Fruit fly (Drosophila melanogaster): ENCODE measurements around the gene Tengl3.
A peak's percentile ranks its signal among the peaks of the same experiment; 100 is the strongest.

Gene Tengl3

DNA sequence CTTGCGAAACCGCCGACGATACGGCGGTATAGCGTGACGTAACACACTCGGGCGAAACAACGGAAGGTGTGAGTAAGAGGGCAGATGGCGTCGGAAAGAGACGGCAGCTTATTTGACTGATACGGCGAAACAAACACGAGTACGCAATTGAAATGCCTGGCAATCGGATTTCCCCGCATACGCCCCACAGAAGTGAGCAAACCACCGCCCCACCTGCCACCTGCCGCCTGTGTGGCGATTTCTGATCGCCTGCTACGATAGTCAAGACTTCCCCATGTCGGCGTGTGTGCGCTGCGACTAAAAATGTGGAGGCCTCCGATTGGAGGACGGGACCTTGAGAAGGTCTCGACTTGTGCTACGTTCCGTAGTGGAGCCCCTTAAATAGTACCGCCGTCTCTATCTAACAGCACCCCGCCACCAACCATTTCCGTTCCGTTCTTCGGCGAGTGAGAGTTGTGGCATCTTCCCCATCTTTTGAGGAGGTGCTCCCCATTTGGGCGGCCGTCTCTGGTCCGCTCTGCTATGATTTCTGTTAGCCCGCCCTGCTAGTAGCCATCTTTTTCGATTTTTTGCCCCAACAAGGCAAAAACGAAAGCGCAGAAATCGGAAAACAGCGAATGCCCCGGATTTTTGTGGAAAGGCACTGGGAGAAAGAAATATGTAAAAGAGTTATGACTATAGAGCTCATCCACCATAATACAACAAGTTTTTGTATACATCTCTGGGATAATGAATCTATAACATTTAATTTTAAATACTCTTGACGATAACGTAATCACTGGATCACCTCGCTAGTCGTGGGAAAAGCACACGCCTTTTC is 39.2 kb downstream of the Tengl3 start:
- TF ChIP-seq acj6 (GFP tag; optimal IDR thresholded peaks at IDR 0.05) (peak; percentile 99), CG8319 (GFP tag; optimal IDR thresholded peaks at IDR 0.05) (peak; percentile 98), CG16779 (tag; optimal IDR thresholded peaks at IDR 0.05) (peak; percentile 94), CG6808 (GFP tag; optimal IDR thresholded peaks at IDR 0.05) (peak; percentile 94), cyc (GFP tag; optimal IDR thresholded peaks at IDR 0.05) (peak; percentile 99), salr (GFP tag; optimal IDR thresholded peaks at IDR 0.05) (peak; percentile 94 to 98), CG34406 (GFP tag; optimal IDR thresholded peaks at IDR 0.05) (peak; percentile 98), dac (GFP tag; optimal IDR thresholded peaks at IDR 0.05) (peak; percentile 92), fd59A (GFP tag; optimal IDR thresholded peaks at IDR 0.05) (peak; percentile 95), CG8632 (GFP tag; optimal IDR thresholded peaks at IDR 0.05) (peak; percentile 97), net (GFP tag; optimal IDR thresholded peaks at IDR 0.05) (peak; percentile 97), OdsH (GFP tag; optimal IDR thresholded peaks at IDR 0.05) (peak; percentile 98), CG4318 (GFP tag; optimal IDR thresholded peaks at IDR 0.05) (peak; percentile 95), Eip93F (GFP tag; optimal IDR thresholded peaks at IDR 0.05) (no peak), CG3919 (GFP tag; optimal IDR thresholded peaks at IDR 0.05) (peak; percentile 99), CG6792 (GFP tag; optimal IDR thresholded peaks at IDR 0.05) (peak; percentile 98), lz (GFP tag; optimal IDR thresholded peaks at IDR 0.05) (peak; percentile 99), pdm3 (GFP tag; optimal IDR thresholded peaks at IDR 0.05) (peak; percentile 99), Sox102F (GFP tag; optimal IDR thresholded peaks at IDR 0.05) (peak; percentile 99), Ets96B (tag; optimal IDR thresholded peaks at IDR 0.05) (peak; percentile 97), CG31627 (GFP tag; optimal IDR thresholded peaks at IDR 0.05) (peak; percentile 99), esn (GFP tag; optimal IDR thresholded peaks at IDR 0.05) (peak; percentile 99), fkh (GFP tag; optimal IDR thresholded peaks at IDR 0.05) (peak; percentile 79), Gug (GFP tag; IDR thresholded peaks at IDR 0.05) (no peak), spab (GFP tag; optimal IDR thresholded peaks at IDR 0.05) (peak; percentile 96), CG11902 (GFP tag; optimal IDR thresholded peaks at IDR 0.05) (peak; percentile 98), CG3032 (tag; optimal IDR thresholded peaks at IDR 0.05) (peak; percentile 97), Eip78C (GFP tag) (peak; percentile 99), CG6276 (GFP tag; optimal IDR thresholded peaks at IDR 0.05) (peak; percentile 96), vri (GFP tag; optimal IDR thresholded peaks at IDR 0.05) (peak; percentile 100), CG32006 (GFP tag; optimal IDR thresholded peaks at IDR 0.05) (peak; percentile 98), Ets21C (GFP tag; optimal IDR thresholded peaks at IDR 0.05) (peak; percentile 98), CG10669 (GFP tag; optimal IDR thresholded peaks at IDR 0.05) (peak; percentile 94), CG7368 (GFP tag; optimal IDR thresholded peaks at IDR 0.05) (peak; percentile 94), fd85E (GFP tag; optimal IDR thresholded peaks at IDR 0.05) (peak; percentile 92), Blimp-1 (GFP tag; optimal IDR thresholded peaks at IDR 0.05) (peak; percentile 90), Hr4 (GFP tag; optimal IDR thresholded peaks at IDR 0.05) (peak; percentile 98), CG6854 (GFP tag; optimal IDR thresholded peaks at IDR 0.05) (peak; percentile 95), Smox (GFP tag; optimal IDR thresholded peaks at IDR 0.05) (peak; percentile 99), Eip75B (GFP tag; optimal IDR thresholded peaks at IDR 0.05) (peak; percentile 99), Met (GFP tag; optimal IDR thresholded peaks at IDR 0.05) (peak; percentile 99), svp (GFP tag) (peak; percentile 99), CG11762 (GFP tag; optimal IDR thresholded peaks at IDR 0.05; ENCODE audit: insufficient read depth) (peak; percentile 98), Sox14 (GFP tag; optimal IDR thresholded peaks at IDR 0.05) (peak; percentile 99), topi (GFP tag; optimal IDR thresholded peaks at IDR 0.05) (peak; percentile 99), CG11294 (GFP tag; IDR thresholded peaks at IDR 0.05) (no peak), CG9139 (GFP tag; optimal IDR thresholded peaks at IDR 0.05) (peak; percentile 90), Hr38 (GFP tag; optimal IDR thresholded peaks at IDR 0.05) (peak; percentile 51), CG8119 (GFP tag; IDR thresholded peaks at IDR 0.05) (no peak), CG10631 (GFP tag; optimal IDR thresholded peaks at IDR 0.05) (peak; percentile 99), CG6163 (GFP tag; IDR thresholded peaks at IDR 0.05) (no peak)

Measured in whole organism, prepupa.